Worm (Caenorhabditis elegans): Measurements from ENCODE around the gene pes-8.

pes-8 gene

DNA sequence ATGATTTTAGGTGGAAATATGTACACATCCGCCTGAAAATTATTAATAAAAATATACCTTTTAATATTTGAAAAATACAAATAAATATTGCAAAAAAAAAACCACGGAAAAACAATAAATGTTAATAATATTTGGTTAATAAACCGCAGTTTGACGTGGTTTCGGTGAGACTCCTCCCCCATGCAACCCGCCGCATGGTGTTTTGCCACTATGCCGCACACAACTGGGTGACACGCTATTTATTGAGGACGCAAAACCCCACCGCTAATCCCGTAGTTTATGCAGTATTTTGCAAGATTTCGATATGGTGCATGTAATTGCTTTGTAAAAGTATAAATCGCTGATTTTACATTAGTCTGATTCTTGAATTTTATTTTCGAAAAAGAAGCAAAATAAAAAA lies 45.0 kb downstream of the pes-8 start, which contains the start of gene gly-13 (continued):
- TF ChIP-seq nfya-1 (tag; optimal IDR thresholded peaks at IDR 0.05) (peak; percentile 68), K09A11.1 (tag; optimal IDR thresholded peaks at IDR 0.05; ENCODE audit: insufficient read depth) (peak; percentile 88), syd-9 (tag; optimal IDR thresholded peaks at IDR 0.05) (peak; percentile 31), pat-9 (tag; optimal IDR thresholded peaks at IDR 0.05) (peak; percentile 56), ceh-48 (tag; optimal IDR thresholded peaks at IDR 0.05) (no peak), nhr-11 (tag; optimal IDR thresholded peaks at IDR 0.05) (no peak), ets-4 (tag; optimal IDR thresholded peaks at IDR 0.05) (peak; percentile 20), pax-1 (tag; optimal IDR thresholded peaks at IDR 0.05) (no peak), tbx-2 (tag; optimal IDR thresholded peaks at IDR 0.05) (peak; percentile 76), hlh-6 (tag; optimal IDR thresholded peaks at IDR 0.05) (no peak), ama-1 (optimal IDR thresholded peaks at IDR 0.05) (no peak), ceh-45 (GFP tag; IDR thresholded peaks at IDR 0.05) (no peak), npax-4 (tag; optimal IDR thresholded peaks at IDR 0.05) (peak; percentile 39), ceh-6 (GFP tag; optimal IDR thresholded peaks at IDR 0.05) (peak; percentile 51), unc-42 (tag; optimal IDR thresholded peaks at IDR 0.05) (peak; percentile 23), dve-1 (tag; optimal IDR thresholded peaks at IDR 0.05) (peak; percentile 2)

DNA sequence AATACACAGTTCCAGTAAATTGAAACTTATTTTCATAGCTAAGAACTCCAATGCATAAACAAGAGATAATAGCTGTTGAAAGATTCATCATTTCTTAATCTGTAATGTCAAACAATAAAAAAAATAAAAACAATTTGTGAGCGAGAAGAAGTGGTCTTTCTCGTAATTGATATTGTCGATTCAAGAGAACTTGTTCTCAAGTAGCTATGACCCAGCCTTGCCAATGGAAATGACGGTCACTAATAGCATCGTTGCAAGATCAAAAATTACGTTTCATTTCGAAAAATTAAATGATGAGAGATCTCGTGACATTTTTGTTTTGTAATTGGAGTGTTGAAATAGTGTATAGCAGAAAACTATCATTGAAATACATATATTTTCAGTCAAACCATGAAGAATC lies 46.2 kb downstream of the pes-8 start, which contains the start of gene B0416.7:
Gene B0416.7, minus strand, starts transcription at position 101 of the 400 bp plus-strand sequence.
- TF ChIP-seq ceh-30 (tag; optimal IDR thresholded peaks at IDR 0.05) (no peak), rnt-1 (tag; optimal IDR thresholded peaks at IDR 0.05) (no peak), ceh-18 (tag; optimal IDR thresholded peaks at IDR 0.05) (no peak), hlh-6 (tag; optimal IDR thresholded peaks at IDR 0.05) (no peak), dve-1 (tag; optimal IDR thresholded peaks at IDR 0.05) (no peak)

DNA sequence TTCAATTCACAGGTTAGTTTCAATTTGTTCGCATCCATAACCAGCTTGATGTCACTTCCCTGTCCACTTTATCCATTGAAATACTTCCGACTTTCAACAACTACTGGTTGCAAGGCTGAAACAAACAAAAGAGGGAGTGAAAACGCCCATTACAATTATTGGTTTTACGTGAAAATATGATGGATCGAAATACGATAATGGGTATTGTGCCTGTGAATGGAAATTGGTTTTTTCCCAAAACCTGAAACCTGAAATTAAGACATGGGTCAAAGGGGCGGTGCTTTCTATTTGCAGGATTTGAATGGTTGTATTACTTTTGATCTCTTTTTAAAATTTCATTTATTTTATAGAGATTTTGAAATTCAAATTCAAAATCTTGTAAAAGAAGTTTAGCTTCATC lies 47.3 kb downstream of the pes-8 start, which contains the start of gene B0416.2:
Gene B0416.2, plus strand, starts transcription at position 301 of the 400 bp plus-strand sequence.
- TF ChIP-seq fkh-6 (tag; optimal IDR thresholded peaks at IDR 0.05) (no peak), hlh-30 (tag; optimal IDR thresholded peaks at IDR 0.05; ENCODE audit: insufficient read depth) (no peak), ceh-45 (GFP tag; IDR thresholded peaks at IDR 0.05) (no peak), pha-2 (tag; optimal IDR thresholded peaks at IDR 0.05) (no peak), hlh-15 (tag; optimal IDR thresholded peaks at IDR 0.05) (no peak), hlh-8 (tag; optimal IDR thresholded peaks at IDR 0.05) (no peak), gmeb-2 (tag; optimal IDR thresholded peaks at IDR 0.05) (no peak), syd-9 (tag; optimal IDR thresholded peaks at IDR 0.05) (no peak), ceh-48 (tag; optimal IDR thresholded peaks at IDR 0.05) (no peak), nhr-232 (tag; optimal IDR thresholded peaks at IDR 0.05) (no peak), dmd-4 (tag; optimal IDR thresholded peaks at IDR 0.05; ENCODE audit: borderline replicate concordance) (no peak), C08G9.2 (tag; optimal IDR thresholded peaks at IDR 0.05) (no peak), pqm-1 (tag; optimal IDR thresholded peaks at IDR 0.05) (no peak), K09A11.1 (tag; optimal IDR thresholded peaks at IDR 0.05; ENCODE audit: insufficient read depth) (no peak), sox-2 (GFP tag; IDR thresholded peaks at IDR 0.05) (no peak), ceh-14 (tag; optimal IDR thresholded peaks at IDR 0.05) (no peak)

DNA sequence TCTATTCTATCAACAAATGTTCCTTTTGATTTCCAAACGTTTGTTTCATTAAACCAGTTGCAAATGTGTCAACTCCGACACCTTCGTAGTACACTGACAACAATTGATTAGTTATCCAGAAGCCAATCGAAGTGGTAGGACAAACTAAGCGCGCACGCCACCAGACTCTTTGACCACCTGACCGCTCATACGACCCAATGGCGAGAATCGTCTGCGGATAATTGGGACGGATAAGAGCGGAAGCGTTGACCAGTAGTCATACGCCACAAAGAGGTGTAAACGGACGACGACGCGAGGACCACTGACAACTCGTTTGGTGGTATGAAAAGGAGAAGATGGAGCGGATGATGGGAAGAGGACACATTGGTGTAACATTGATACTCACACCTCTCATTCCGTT lies 48.8 kb downstream of the pes-8 start:
- TF ChIP-seq mec-3 (tag; optimal IDR thresholded peaks at IDR 0.05; ENCODE audit: borderline replicate concordance) (no peak), tbx-2 (tag; optimal IDR thresholded peaks at IDR 0.05) (peak; percentile 17), pat-9 (tag; optimal IDR thresholded peaks at IDR 0.05) (peak; percentile 3), rnt-1 (tag; optimal IDR thresholded peaks at IDR 0.05) (peak; percentile 39), nfya-1 (tag; optimal IDR thresholded peaks at IDR 0.05) (peak; percentile 19), lin-11 (tag; optimal IDR thresholded peaks at IDR 0.05) (no peak), K02D7.2 (tag; optimal IDR thresholded peaks at IDR 0.05) (no peak), hlh-15 (tag; optimal IDR thresholded peaks at IDR 0.05) (no peak), unc-55 (GFP tag; optimal IDR thresholded peaks at IDR 0.05) (peak; percentile 20), hlh-30 (tag; optimal IDR thresholded peaks at IDR 0.05; ENCODE audit: insufficient read depth) (peak; percentile 26)
